Worm (Caenorhabditis elegans) whole organism, L2 larva: ENCODE data around the gene twk-12.

ENCODE experiments used
- Y55F3AM.14 ChIP-seq: fragments of 200-800 bp; sonication (Bioruptor generic); optimal IDR thresholded peaks from 2 replicates; lab custom pipeline; 2018; ENCODE audit warnings: mild to moderate bottlenecking, missing genetic modification characterization, missing compliant biosample characterization
- aly-2 ChIP-seq: fragments of 150-350 bp; optimal IDR thresholded peaks from 2 replicates; lab custom pipeline; 2014; ENCODE audit warnings: missing biosample characterization, missing genetic modification characterization
- lsy-2 ChIP-seq, 2 experiments: fragments of 150-350 bp in 1 of 2; sonication (generic microtip) in 1 of 2; optimal IDR thresholded peaks; 2 replicates each; lab custom pipeline; 2014 to 2017; ENCODE audit warnings: missing biosample characterization in 2 of 2, missing genetic modification characterization in 2 of 2
- mab-5 ChIP-seq: fragments of 150-350 bp; optimal IDR thresholded peaks from 2 replicates; lab custom pipeline; 2014; ENCODE audit warnings: missing biosample characterization, missing genetic modification characterization
- peb-1 ChIP-seq: fragments of 150-350 bp; optimal IDR thresholded peaks from 2 replicates; lab custom pipeline; 2014; ENCODE audit warnings: missing biosample characterization, missing genetic modification characterization
- skn-1 ChIP-seq: sonication (generic microtip); optimal IDR thresholded peaks from 2 replicates; lab custom pipeline; 2017; ENCODE audit warnings: missing biosample characterization, missing genetic modification characterization
- ztf-11 ChIP-seq: sonication (generic microtip); optimal IDR thresholded peaks from 2 replicates; lab custom pipeline; 2017; ENCODE audit warnings: missing biosample characterization, missing genetic modification characterization

DNA sequence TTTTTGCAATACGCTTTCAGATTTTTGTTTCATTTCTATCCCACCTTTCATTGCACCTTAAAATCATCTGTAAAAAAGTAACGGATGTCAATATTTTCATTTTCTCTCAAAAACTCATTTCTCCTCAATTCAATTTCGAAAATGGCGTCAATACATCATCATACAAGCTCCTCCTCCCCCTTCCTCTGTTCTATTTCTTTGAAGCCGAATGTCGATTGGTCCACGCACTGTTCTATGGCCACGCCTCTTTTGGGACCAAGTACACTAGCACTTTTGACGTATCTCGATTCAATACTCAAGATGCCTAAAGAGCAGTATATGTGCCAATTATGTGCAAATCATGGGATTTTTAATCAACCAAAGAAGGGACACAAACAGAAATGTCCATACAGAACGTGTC is 34.6 kb upstream of the twk-12 start, which contains the start of gene mab-23:
- no peak for TF ChIP-seq Y55F3AM.14 (GFP tag; lab: Kevin White, UChicago)
- no peak for TF ChIP-seq aly-2 (tag; lab: Kevin White, UChicago)
- no peak for TF ChIP-seq mab-5
- no peak for TF ChIP-seq peb-1 (tag; lab: Kevin White, UChicago)
- TF ChIP-seq ztf-11 (tag; lab: Kevin White, UChicago): no peak
- TF ChIP-seq lsy-2 (tag; optimal IDR thresholded peaks at IDR 0.05; lab: Kevin White, UChicago): no peak
- no peak for TF ChIP-seq skn-1 (tag; lab: Kevin White, UChicago)
